Fruit fly (Drosophila melanogaster) whole organism, adult: ENCODE results near the gene CG14960.

Experiments
- CG11617 ChIP-seq: fragments of 200-800 bp; sonication (Bioruptor generic); optimal IDR thresholded peaks from 2 replicates; lab custom pipeline; 2017; ENCODE audit warnings: mild to moderate bottlenecking, missing biosample characterization, missing genetic modification reagents, missing genetic modification characterization
- CG12768 ChIP-seq: fragments of 200-800 bp; sonication (Bioruptor generic); optimal IDR thresholded peaks from 2 replicates; lab custom pipeline; 2017; ENCODE audit warnings: missing biosample characterization, missing genetic modification characterization, mild to moderate bottlenecking, moderate library complexity, missing genetic modification reagents
- CG14711 ChIP-seq: fragments of 200-800 bp; sonication (Bioruptor generic); optimal IDR thresholded peaks from 2 replicates; lab custom pipeline; 2018; ENCODE audit warnings: missing biosample characterization, mild to moderate bottlenecking, missing genetic modification characterization, moderate library complexity
- CG1620 ChIP-seq: fragments of 200-800 bp; sonication (Bioruptor generic); optimal IDR thresholded peaks from 2 replicates; lab custom pipeline; 2016; ENCODE audit warnings: missing biosample characterization, missing genetic modification characterization
- CG33017 ChIP-seq: fragments of 200-800 bp; sonication (Bioruptor generic); optimal IDR thresholded peaks from 2 replicates; lab custom pipeline; 2018; ENCODE audit warnings: missing biosample characterization, mild to moderate bottlenecking, missing genetic modification characterization, moderate library complexity
- CG5204 ChIP-seq: fragments of 200-800 bp; sonication (Bioruptor generic); optimal IDR thresholded peaks from 2 replicates; lab custom pipeline; 2016; ENCODE audit warnings: missing biosample characterization, missing genetic modification characterization
- CG7045 ChIP-seq: fragments of 200-800 bp; sonication (Bioruptor generic); optimal IDR thresholded peaks from 2 replicates; lab custom pipeline; 2017; ENCODE audit warnings: missing biosample characterization, mild to moderate bottlenecking, missing genetic modification characterization
- CG7101 ChIP-seq: fragments of 200-800 bp; sonication (Bioruptor generic); optimal IDR thresholded peaks from 2 replicates; lab custom pipeline; 2018; ENCODE audit warnings: missing biosample characterization, mild to moderate bottlenecking, missing genetic modification characterization, moderate library complexity
- Clk ChIP-seq: fragments of 200-800 bp; sonication (Bioruptor generic); optimal IDR thresholded peaks from 2 replicates; lab custom pipeline; 2017; ENCODE audit warnings: missing biosample characterization, missing genetic modification characterization
- Crg-1 ChIP-seq: fragments of 200-800 bp; sonication (Bioruptor generic); optimal IDR thresholded peaks from 2 replicates; lab custom pipeline; 2016; ENCODE audit warnings: missing biosample characterization, missing genetic modification characterization
- Hr96 ChIP-seq: fragments of 200-800 bp; sonication (Bioruptor generic); optimal IDR thresholded peaks from 2 replicates; lab custom pipeline; 2016; ENCODE audit warnings: missing biosample characterization, missing genetic modification characterization
- Mnt ChIP-seq: fragments of 200-800 bp; sonication (Bioruptor generic); optimal IDR thresholded peaks from 2 replicates; lab custom pipeline; 2016; ENCODE audit warnings: missing biosample characterization, mild to moderate bottlenecking, missing genetic modification characterization
- bab1 ChIP-seq: fragments of 200-800 bp; sonication (Bioruptor generic); optimal IDR thresholded peaks from 3 replicates; lab custom pipeline; 2019; ENCODE audit warnings: missing biosample characterization, mild to moderate bottlenecking, missing genetic modification characterization, moderate library complexity
- cic ChIP-seq: fragments of 200-800 bp; sonication (Bioruptor generic); optimal IDR thresholded peaks from 2 replicates; lab custom pipeline; 2017; ENCODE audit warnings: missing biosample characterization, mild to moderate bottlenecking, missing genetic modification characterization, moderate library complexity
- cnc ChIP-seq, 2 experiments: fragments of >200 bp; optimal IDR thresholded peaks; 2 replicates each; lab custom pipeline; 2017
- kay ChIP-seq: fragments of 200-800 bp; sonication (Bioruptor generic); peaks from one replicate; lab custom pipeline; 2016; ENCODE audit warnings: missing biosample characterization, missing genetic modification characterization, borderline replicate concordance
- ovo ChIP-seq: fragments of 200-800 bp; sonication (Bioruptor generic); optimal IDR thresholded peaks from 2 replicates; lab custom pipeline; 2016; ENCODE audit warnings: missing biosample characterization, missing genetic modification characterization
- pad ChIP-seq: fragments of 200-800 bp; sonication (Bioruptor generic); optimal IDR thresholded peaks from 3 replicates; lab custom pipeline; 2017; ENCODE audit warnings: missing biosample characterization, missing genetic modification characterization, mild to moderate bottlenecking, moderate library complexity, missing genetic modification reagents
- tj ChIP-seq: fragments of 200-800 bp; sonication (Bioruptor generic); optimal IDR thresholded peaks from 3 replicates; lab custom pipeline; 2017; ENCODE audit warnings: missing biosample characterization, mild to moderate bottlenecking, missing genetic modification characterization, moderate library complexity
- toe ChIP-seq: fragments of 200-800 bp; sonication (Bioruptor generic); optimal IDR thresholded peaks from 2 replicates; lab custom pipeline; 2016; ENCODE audit warnings: missing biosample characterization, missing genetic modification characterization

Gene CG14960

DNA sequence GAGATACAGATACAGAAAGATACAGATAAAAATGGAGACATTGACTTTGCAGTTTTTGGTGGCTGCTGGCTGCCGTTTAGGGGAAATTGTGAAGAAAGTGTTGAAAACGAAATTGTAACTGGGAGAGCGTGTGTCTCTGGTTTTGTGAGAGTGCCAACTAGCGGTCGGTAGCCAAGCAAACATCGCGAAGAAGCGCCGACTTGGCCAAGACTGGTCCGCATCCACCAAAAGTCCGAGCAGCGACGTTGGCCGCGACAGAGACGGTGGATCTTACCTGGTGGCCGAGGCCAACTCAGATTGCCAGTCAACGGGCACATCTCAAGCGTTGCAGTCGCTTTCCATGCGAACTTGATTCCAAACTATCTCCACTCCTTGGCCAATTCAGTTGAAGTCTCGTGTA lies at the start of gene CG14960:
Gene CG14960, plus strand, starts transcription at position 301 of the 400 bp plus-strand sequence.
- no peak for TF ChIP-seq CG12768 (GFP tag; lab: Kevin White, UChicago)
- no peak for TF ChIP-seq CG7101 (tag; lab: Kevin White, UChicago)
- TF ChIP-seq ovo (GFP tag; lab: Kevin White, UChicago) = no peak
- TF ChIP-seq Clk (GFP tag; lab: Kevin White, UChicago) = no peak
- TF ChIP-seq Crg-1 = no peak
- no peak for TF ChIP-seq Mnt
- TF ChIP-seq CG7045 = no peak
- TF ChIP-seq CG5204 (GFP tag; lab: Kevin White, UChicago) = no peak
- no peak for TF ChIP-seq kay (GFP tag; lab: Kevin White, UChicago)
- no peak for TF ChIP-seq cic
- no peak for TF ChIP-seq CG33017 (tag; lab: Kevin White, UChicago)
- no peak for TF ChIP-seq toe (GFP tag; lab: Kevin White, UChicago)
- TF ChIP-seq CG11617 (GFP tag; lab: Kevin White, UChicago) = no peak

DNA sequence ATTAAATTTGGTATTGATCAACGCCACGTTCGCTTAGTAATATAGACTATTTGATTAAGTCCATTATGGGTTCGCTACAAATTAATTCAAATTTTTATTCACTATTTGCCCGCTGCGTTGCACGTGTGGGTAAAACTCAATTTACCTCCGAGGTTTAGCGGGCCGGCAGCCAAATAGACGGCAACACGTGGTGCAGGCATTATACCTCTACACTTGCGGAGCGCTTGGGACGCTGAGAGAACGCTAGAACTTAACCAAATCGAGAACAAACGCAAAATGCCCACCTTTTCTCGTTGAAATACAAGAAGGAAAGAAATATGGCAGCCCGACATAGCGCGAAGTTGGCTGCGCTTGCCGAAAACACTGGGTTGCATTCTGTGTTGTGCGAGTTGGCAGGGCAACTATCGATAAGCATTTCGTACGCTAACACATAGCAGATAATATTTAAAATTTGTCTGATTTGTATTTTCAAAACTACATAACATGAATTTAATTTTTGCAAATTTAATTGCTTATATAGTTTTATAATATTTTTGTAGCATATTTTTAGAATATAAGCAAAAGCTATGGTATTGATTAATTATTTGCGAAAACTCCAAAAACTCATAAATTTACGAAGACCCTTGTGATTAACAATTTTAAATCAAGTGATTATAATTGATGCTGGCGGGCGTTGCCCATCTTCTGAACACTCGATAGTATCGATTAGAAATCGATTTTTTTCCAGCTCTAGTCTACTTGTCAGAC lies 48.0 kb upstream of the CG14960 start, which contains the start of the genes RpL28 and eIF1:
Gene RpL28, minus strand, starts transcription at position 318 of the 747 bp plus-strand sequence.
Gene eIF1, plus strand, starts transcription at position 699 of the 747 bp plus-strand sequence.
- TF ChIP-seq CG33017 (tag; lab: Kevin White, UChicago) (peak; percentile 81), CG7101 (tag; lab: Kevin White, UChicago) (peak; percentile 96), Clk (GFP tag; lab: Kevin White, UChicago) (peak; percentile 90), ovo (GFP tag; lab: Kevin White, UChicago) (peak; percentile 96), tj (GFP tag; lab: Kevin White, UChicago) (peak; percentile 84), CG14711 (peak; percentile 79), CG12768 (GFP tag; lab: Kevin White, UChicago) (peak; percentile 94), CG11617 (GFP tag; lab: Kevin White, UChicago) (peak; percentile 98), Mnt (peak; percentile 96), toe (GFP tag; lab: Kevin White, UChicago) (no peak), cic (peak; percentile 57), CG1620 (GFP tag; lab: Kevin White, UChicago) (peak; percentile 98), bab1 (GFP tag; lab: Kevin White, UChicago) (peak; percentile 70), kay (GFP tag; lab: Kevin White, UChicago) (no peak), CG5204 (GFP tag; lab: Kevin White, UChicago) (no peak), pad (GFP tag; lab: Kevin White, UChicago) (peak; percentile 87), Crg-1 (peak; percentile 98), cnc (optimal IDR thresholded peaks at IDR 0.05; lab: Kevin White, UChicago) (no peak), Hr96 (GFP tag; lab: Kevin White, UChicago) (peak; percentile 97), CG7045 (peak; percentile 93)

DNA sequence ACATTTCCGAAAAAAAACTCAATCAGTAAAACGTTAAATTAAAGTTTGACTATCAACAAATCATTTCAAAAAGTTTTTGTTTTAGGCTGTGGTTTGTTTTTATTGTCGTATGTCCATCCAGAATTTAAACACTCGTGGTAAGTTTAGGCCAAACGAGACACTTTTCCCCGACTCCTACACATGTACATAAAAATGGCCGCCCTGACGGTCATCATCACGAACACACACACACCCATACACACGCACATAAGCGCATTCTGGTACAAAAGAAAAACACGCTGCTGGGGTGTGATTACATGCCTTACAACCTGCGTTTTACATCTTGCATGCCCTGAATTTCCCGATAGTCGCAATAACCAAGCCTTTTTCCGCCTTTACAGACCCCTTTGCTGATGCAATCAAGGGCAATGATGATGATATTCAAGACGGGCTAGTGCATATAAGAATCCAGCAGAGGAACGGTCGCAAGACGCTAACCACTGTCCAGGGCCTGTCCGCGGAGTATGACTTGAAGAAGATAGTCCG lies 47.4 kb upstream of the CG14960 start:
- TF ChIP-seq CG5204 (GFP tag; lab: Kevin White, UChicago) = no peak
- no peak for TF ChIP-seq kay (GFP tag; lab: Kevin White, UChicago)
- no peak for TF ChIP-seq CG33017 (tag; lab: Kevin White, UChicago)
- TF ChIP-seq tj (GFP tag; lab: Kevin White, UChicago) = no peak
- no peak for TF ChIP-seq toe (GFP tag; lab: Kevin White, UChicago)
- no peak for TF ChIP-seq Mnt

DNA sequence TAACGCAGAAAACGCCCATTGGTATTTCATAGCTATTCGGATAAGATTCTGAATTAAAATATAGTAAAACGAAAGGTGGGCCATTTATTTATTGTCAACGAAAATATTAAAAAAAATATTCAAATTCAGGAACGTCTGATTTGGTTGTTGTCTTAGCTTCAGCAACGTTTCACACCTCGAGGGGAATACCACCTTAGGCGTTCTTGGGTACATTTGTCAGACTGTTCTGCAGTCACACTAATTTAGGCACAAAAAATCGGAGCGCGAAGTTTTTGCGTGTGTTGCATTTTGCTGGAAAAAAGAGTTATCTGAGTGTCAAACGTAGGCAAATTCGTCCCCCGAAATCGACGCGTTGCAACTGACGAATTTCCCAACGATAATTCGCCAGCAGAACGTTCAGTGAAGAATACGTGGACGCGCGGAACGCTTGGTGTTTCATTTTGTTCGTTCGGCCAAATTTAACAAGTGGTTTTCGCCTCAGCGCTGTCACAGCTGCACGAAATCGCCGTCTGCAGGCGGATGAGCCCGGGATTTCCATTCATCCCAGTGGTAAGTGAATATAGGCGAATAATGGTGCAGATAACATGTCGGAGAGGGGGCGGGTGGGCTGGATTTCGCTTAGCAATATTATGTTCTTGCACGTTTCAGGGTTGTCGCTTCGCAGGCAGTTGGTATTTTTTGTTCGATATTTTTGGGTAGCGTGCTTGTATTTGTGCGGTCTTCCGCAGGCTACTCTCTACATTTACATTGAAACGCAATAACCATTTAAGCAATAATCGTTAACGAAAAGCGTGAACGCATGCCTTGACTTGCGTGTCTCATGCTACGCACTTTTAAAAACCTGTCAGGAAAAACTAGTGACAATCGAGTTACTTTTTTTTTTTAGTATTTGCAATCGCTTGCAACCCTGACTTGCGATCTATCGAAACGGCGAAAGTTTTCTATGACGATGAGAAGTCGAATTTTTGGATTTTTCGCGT lies 45.8 kb upstream of the CG14960 start, which contains the start of gene Larp4B:
Gene Larp4B, plus strand, starts transcription at position 99 of the 980 bp plus-strand sequence.
- no peak for TF ChIP-seq cic
- TF ChIP-seq pad (GFP tag; lab: Kevin White, UChicago) = peak; percentile 24
- peak; percentile 10 for TF ChIP-seq CG11617 (GFP tag; lab: Kevin White, UChicago)
- TF ChIP-seq ovo (GFP tag; lab: Kevin White, UChicago) = no peak
- TF ChIP-seq Hr96 (GFP tag; lab: Kevin White, UChicago) = no peak
- peak; percentile 25 for TF ChIP-seq CG7045
- no peak for TF ChIP-seq Crg-1
- TF ChIP-seq CG5204 (GFP tag; lab: Kevin White, UChicago) = no peak
- TF ChIP-seq CG7101 (tag; lab: Kevin White, UChicago) = peak; percentile 1
- peak; percentile 31 for TF ChIP-seq CG1620 (GFP tag; lab: Kevin White, UChicago)
- TF ChIP-seq Clk (GFP tag; lab: Kevin White, UChicago) = no peak
- TF ChIP-seq CG12768 (GFP tag; lab: Kevin White, UChicago) = no peak
- TF ChIP-seq bab1 (GFP tag; lab: Kevin White, UChicago) = peak; percentile 39
- TF ChIP-seq CG33017 (tag; lab: Kevin White, UChicago) = no peak
- TF ChIP-seq cnc (optimal IDR thresholded peaks at IDR 0.05; lab: Kevin White, UChicago) = peak in 1 of 2 experiments; percentile 0
- TF ChIP-seq kay (GFP tag; lab: Kevin White, UChicago) = no peak
- TF ChIP-seq tj (GFP tag; lab: Kevin White, UChicago) = peak; percentile 82
- no peak for TF ChIP-seq toe (GFP tag; lab: Kevin White, UChicago)
- TF ChIP-seq Mnt = peak; percentile 26
- TF ChIP-seq CG14711 = peak; percentile 95
